Fruit fly (Drosophila melanogaster) whole organism, embryonic: Measurements from ENCODE around the gene CG5541.

Source experiments
- CG11093 ChIP-seq: fragments of 200-800 bp; sonication (Bioruptor generic); IDR thresholded peaks from 3 replicates; pipeline ENCODE4 v1.3.6; 2022; ENCODE audit warnings: missing biosample characterization, missing genetic modification characterization
- CG12155 ChIP-seq: fragments of 200-800 bp; sonication (Bioruptor generic); optimal IDR thresholded peaks from 3 replicates; lab custom pipeline; 2016; ENCODE audit warnings: missing biosample characterization, missing genetic modification characterization
- CG12659 ChIP-seq: fragments of 200-800 bp; sonication (Bioruptor generic); optimal IDR thresholded peaks from 3 replicates; lab custom pipeline; 2017; ENCODE audit warnings: mild to moderate bottlenecking, missing biosample characterization, missing genetic modification reagents, missing genetic modification characterization
- CG13775 ChIP-seq: fragments of 200-800 bp; sonication (Bioruptor generic); optimal IDR thresholded peaks from 3 replicates; lab custom pipeline; 2017; ENCODE audit warnings: missing biosample characterization, mild to moderate bottlenecking, missing genetic modification characterization
- CG14050 ChIP-seq: fragments of 200-800 bp; sonication (Bioruptor generic); IDR thresholded peaks from 3 replicates; pipeline ENCODE4 v1.3.6; 2022; ENCODE audit warnings: missing biosample characterization, missing genetic modification characterization
- CG15269 ChIP-seq: fragments of 200-800 bp; sonication (Bioruptor generic); optimal IDR thresholded peaks from 2 replicates; lab custom pipeline; 2018; ENCODE audit warnings: missing biosample characterization, mild to moderate bottlenecking, missing genetic modification characterization, moderate library complexity
- CG1647 ChIP-seq: fragments of 200-800 bp; sonication (Bioruptor generic); optimal IDR thresholded peaks from 3 replicates; lab custom pipeline; 2016; ENCODE audit warnings: missing biosample characterization, missing genetic modification characterization
- CG17328 ChIP-seq: fragments of 200-800 bp; sonication (Bioruptor generic); IDR thresholded peaks from 2 replicates; pipeline ENCODE4 v1.3.6; 2022; ENCODE audit warnings: missing biosample characterization, missing genetic modification characterization
- CG17359 ChIP-seq: fragments of 200-800 bp; sonication (Bioruptor generic); optimal IDR thresholded peaks from 3 replicates; lab custom pipeline; 2018; ENCODE audit warnings: missing biosample characterization, mild to moderate bottlenecking, missing genetic modification characterization, moderate library complexity
- CG17829 ChIP-seq: fragments of 200-800 bp; optimal IDR thresholded peaks from 2 replicates; lab custom pipeline; 2019; ENCODE audit warnings: missing biosample characterization, mild to moderate bottlenecking, missing genetic modification characterization, moderate library complexity
- CG18262 ChIP-seq: fragments of 200-800 bp; optimal IDR thresholded peaks from 3 replicates; lab custom pipeline; 2019; ENCODE audit warnings: missing biosample characterization, mild to moderate bottlenecking, missing genetic modification characterization, moderate library complexity
- CG2678 ChIP-seq: fragments of 200-800 bp; sonication (Bioruptor generic); optimal IDR thresholded peaks from 3 replicates; lab custom pipeline; 2019; ENCODE audit warnings: missing biosample characterization, mild to moderate bottlenecking, missing genetic modification characterization, moderate library complexity
- CG2875 ChIP-seq: fragments of 200-800 bp; sonication (Bioruptor generic); optimal IDR thresholded peaks from 2 replicates; lab custom pipeline; 2017; ENCODE audit warnings: missing biosample characterization, mild to moderate bottlenecking, missing genetic modification characterization, missing genetic modification reagents
- CG32532 ChIP-seq: fragments of 200-800 bp; sonication (Bioruptor generic); IDR thresholded peaks from 2 replicates; pipeline ENCODE4 v1.3.6; 2022; ENCODE audit warnings: missing biosample characterization, missing genetic modification characterization
- CG33557 ChIP-seq: fragments of 200-800 bp; sonication (Bioruptor generic); optimal IDR thresholded peaks from 2 replicates; lab custom pipeline; 2019; ENCODE audit warnings: missing biosample characterization, mild to moderate bottlenecking, missing genetic modification characterization, moderate library complexity
- CG5180 ChIP-seq: fragments of 200-800 bp; sonication (Bioruptor generic); optimal IDR thresholded peaks from 3 replicates; lab custom pipeline; 2017; ENCODE audit warnings: missing biosample characterization, missing genetic modification characterization, mild to moderate bottlenecking, moderate library complexity, missing genetic modification reagents
- CG6272 ChIP-seq: fragments of 200-800 bp; sonication (Bioruptor generic); IDR thresholded peaks from 2 replicates; pipeline ENCODE4 v1.3.6; 2022; ENCODE audit warnings: missing biosample characterization, missing genetic modification characterization
- CG6791 ChIP-seq: fragments of 200-800 bp; sonication (Bioruptor generic); IDR thresholded peaks from 3 replicates; pipeline ENCODE4 v1.3.6; 2022; ENCODE audit warnings: missing biosample characterization, missing genetic modification characterization; ENCODE audit not compliant: partially characterized antibody
- CG6813 ChIP-seq: fragments of 200-800 bp; sonication (Bioruptor generic); optimal IDR thresholded peaks from 2 replicates; lab custom pipeline; 2017; ENCODE audit warnings: missing biosample characterization, missing genetic modification characterization, mild to moderate bottlenecking, moderate library complexity, missing genetic modification reagents
- CG7357 ChIP-seq: fragments of 200-800 bp; sonication (Bioruptor generic); IDR thresholded peaks from 3 replicates; pipeline ENCODE4 v1.3.6; 2022; ENCODE audit warnings: missing biosample characterization, missing genetic modification characterization
- CG8388 ChIP-seq: fragments of 200-800 bp; sonication (Bioruptor generic); optimal IDR thresholded peaks from 2 replicates; lab custom pipeline; 2019; ENCODE audit warnings: missing biosample characterization, mild to moderate bottlenecking, missing genetic modification characterization, moderate library complexity
- CG9932 ChIP-seq: fragments of 200-800 bp; sonication (Bioruptor generic); IDR thresholded peaks from 2 replicates; pipeline ENCODE4 v1.3.6; 2022; ENCODE audit warnings: missing biosample characterization, missing genetic modification characterization
- CoRest ChIP-seq: fragments of 200-800 bp; sonication (Bioruptor generic); optimal IDR thresholded peaks from 3 replicates; lab custom pipeline; 2018; ENCODE audit warnings: missing biosample characterization, mild to moderate bottlenecking, missing genetic modification characterization, moderate library complexity
- Deaf1 ChIP-seq: fragments of 200-800 bp; optimal IDR thresholded peaks from 3 replicates; lab custom pipeline; 2019; ENCODE audit warnings: missing biosample characterization, mild to moderate bottlenecking, missing genetic modification characterization, moderate library complexity
- Dip3 ChIP-seq: fragments of 200-800 bp; sonication (Bioruptor generic); optimal IDR thresholded peaks from 3 replicates; lab custom pipeline; 2016; ENCODE audit warnings: missing biosample characterization, missing genetic modification characterization
- Fer3 ChIP-seq: fragments of 200-800 bp; sonication (Bioruptor generic); optimal IDR thresholded peaks from 2 replicates; lab custom pipeline; 2018; ENCODE audit warnings: missing biosample characterization, mild to moderate bottlenecking, missing genetic modification characterization, moderate library complexity
- HLHmδ ChIP-seq: fragments of 200-800 bp; sonication (Bioruptor generic); optimal IDR thresholded peaks from 2 replicates; lab custom pipeline; 2018; ENCODE audit warnings: missing biosample characterization, mild to moderate bottlenecking, missing genetic modification characterization, moderate library complexity
- Hsf ChIP-seq: fragments of 200-800 bp; sonication (Bioruptor generic); optimal IDR thresholded peaks from 3 replicates; lab custom pipeline; 2016; ENCODE audit warnings: missing biosample characterization, missing genetic modification characterization
- Max ChIP-seq: fragments of 200-800 bp; sonication (Bioruptor generic); optimal IDR thresholded peaks from 2 replicates; lab custom pipeline; 2016; ENCODE audit warnings: missing biosample characterization, mild to moderate bottlenecking, missing genetic modification characterization
- Med ChIP-seq: fragments of 200-800 bp; sonication (Bioruptor generic); peaks from one replicate; lab custom pipeline; 2016; ENCODE audit warnings: missing biosample characterization, missing genetic modification characterization, mild to moderate bottlenecking, inconsistent platforms, moderate library complexity
- NC2α ChIP-seq: fragments of 200-800 bp; sonication (Bioruptor generic); optimal IDR thresholded peaks from 2 replicates; lab custom pipeline; 2016; ENCODE audit warnings: missing biosample characterization, missing genetic modification characterization
- Nf-YC ChIP-seq: fragments of 200-800 bp; optimal IDR thresholded peaks from 3 replicates; lab custom pipeline; 2019; ENCODE audit warnings: missing biosample characterization, mild to moderate bottlenecking, missing genetic modification characterization, moderate library complexity
- br ChIP-seq: fragments of >200 bp; optimal IDR thresholded peaks from 2 replicates; lab custom pipeline; 2017
- ci ChIP-seq: fragments of 200-800 bp; sonication (Bioruptor generic); IDR thresholded peaks from 3 replicates; pipeline ENCODE4 v1.3.6; 2022; ENCODE audit warnings: missing biosample characterization, missing genetic modification characterization
- corto ChIP-seq: fragments of 200-800 bp; sonication (Bioruptor generic); optimal IDR thresholded peaks from 2 replicates; lab custom pipeline; 2016; ENCODE audit warnings: missing biosample characterization, mild to moderate bottlenecking, missing genetic modification characterization, moderate library complexity
- exex ChIP-seq: fragments of 200-800 bp; sonication (Bioruptor generic); optimal IDR thresholded peaks from 4 replicates; lab custom pipeline; 2018; ENCODE audit warnings: missing biosample characterization, mild to moderate bottlenecking, missing genetic modification characterization, moderate library complexity
- grau ChIP-seq: fragments of 200-800 bp; optimal IDR thresholded peaks from 3 replicates; lab custom pipeline; 2019; ENCODE audit warnings: missing biosample characterization, mild to moderate bottlenecking, missing genetic modification characterization, moderate library complexity
- hkb ChIP-seq, 2 experiments: fragments of 200-800 bp in 1 of 2; fragments of >200 bp in 1 of 2; sonication (Bioruptor generic) in 1 of 2; IDR thresholded peaks in 1 of 2; optimal IDR thresholded peaks in 1 of 2; 2 replicates each; pipeline versions ENCODE4 v1.3.6 to Lab custom; 2017 to 2022; ENCODE audit warnings: missing biosample characterization in 1 of 2, missing genetic modification characterization in 1 of 2
- lilli ChIP-seq: fragments of 200-800 bp; sonication (Bioruptor generic); optimal IDR thresholded peaks from 3 replicates; lab custom pipeline; 2016; ENCODE audit warnings: missing biosample characterization, missing genetic modification characterization
- org-1 ChIP-seq: fragments of 200-800 bp; sonication (Bioruptor generic); optimal IDR thresholded peaks from 2 replicates; lab custom pipeline; 2017; ENCODE audit warnings: missing biosample characterization, missing genetic modification characterization
- phol ChIP-seq: fragments of 200-800 bp; sonication (Bioruptor generic); optimal IDR thresholded peaks from 3 replicates; lab custom pipeline; 2018; ENCODE audit warnings: missing biosample characterization, mild to moderate bottlenecking, missing genetic modification characterization, moderate library complexity
- repo ChIP-seq: fragments of 200-800 bp; sonication (Bioruptor generic); optimal IDR thresholded peaks from 2 replicates; lab custom pipeline; 2016; ENCODE audit warnings: missing biosample characterization, missing genetic modification characterization
- sc ChIP-seq, 3 experiments: fragments of >200 bp in 2 of 3; fragments of 200-800 bp in 1 of 3; sonication (Bioruptor generic) in 1 of 3; optimal IDR thresholded peaks; 2 replicates in 2 of 3; 3 replicates in 1 of 3; lab custom pipeline; 2017; ENCODE audit warnings: mild to moderate bottlenecking in 1 of 3, missing biosample characterization in 1 of 3, missing genetic modification characterization in 1 of 3, missing genetic modification reagents in 1 of 3
- sqz ChIP-seq: fragments of 200-800 bp; sonication (Bioruptor generic); optimal IDR thresholded peaks from 3 replicates; lab custom pipeline; 2018; ENCODE audit warnings: missing biosample characterization, mild to moderate bottlenecking, missing genetic modification characterization
- tin ChIP-seq: fragments of 200-800 bp; sonication (Bioruptor generic); optimal IDR thresholded peaks from 3 replicates; lab custom pipeline; 2016; ENCODE audit warnings: missing biosample characterization, missing genetic modification characterization
- trh ChIP-seq: fragments of 200-800 bp; sonication (Bioruptor generic); optimal IDR thresholded peaks from 2 replicates; lab custom pipeline; 2016; ENCODE audit warnings: missing biosample characterization, missing genetic modification characterization
- unpg ChIP-seq: fragments of 200-800 bp; sonication (Bioruptor generic); optimal IDR thresholded peaks from 3 replicates; lab custom pipeline; 2018; ENCODE audit warnings: missing biosample characterization, mild to moderate bottlenecking, missing genetic modification characterization, moderate library complexity
- zf30C ChIP-seq: fragments of 200-800 bp; sonication (Bioruptor generic); optimal IDR thresholded peaks from 3 replicates; lab custom pipeline; 2018; ENCODE audit warnings: missing biosample characterization, mild to moderate bottlenecking, missing genetic modification characterization

The CG5541 gene

DNA sequence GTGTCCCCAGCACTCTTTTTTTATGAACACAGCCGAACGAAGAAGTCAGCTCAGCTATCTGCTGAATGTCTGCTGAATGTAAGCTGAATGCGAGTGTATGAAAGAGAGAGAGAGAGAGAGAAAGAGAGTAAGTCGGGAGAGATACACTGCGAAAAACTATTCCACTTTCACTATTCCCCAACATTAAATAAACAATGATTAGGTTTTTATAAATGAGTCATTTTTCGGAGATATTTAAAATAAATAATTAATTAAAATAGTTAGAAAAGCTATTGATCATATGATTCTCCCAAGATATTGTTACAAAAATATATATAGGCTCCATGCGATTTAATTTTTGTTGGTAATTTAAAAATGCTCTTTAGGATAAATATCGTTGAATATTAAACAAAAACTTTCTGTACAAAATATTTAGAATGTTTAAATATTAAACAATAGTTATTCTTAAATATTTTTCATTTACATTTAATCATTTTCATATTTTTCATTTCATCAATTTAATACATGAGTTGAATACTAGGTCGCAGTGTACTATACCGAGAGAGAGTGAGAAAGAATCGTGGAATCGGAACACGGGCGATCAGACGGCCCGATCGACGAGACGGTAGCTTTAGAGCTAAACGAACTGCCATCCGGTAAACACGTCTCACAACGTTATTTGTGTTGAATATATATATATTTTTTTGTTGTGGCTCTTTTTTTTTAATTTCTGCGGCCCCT lies 19.9 kb upstream of the CG5541 start, which contains the start of gene be (continued):
- TF ChIP-seq CG6813 = peak; percentile 37
- TF ChIP-seq trh (GFP tag; lab: Kevin White, UChicago) = no peak
- TF ChIP-seq Med (GFP tag; lab: Kevin White, UChicago) = peak; percentile 74
- TF ChIP-seq tin (GFP tag; lab: Kevin White, UChicago) = peak; percentile 31
- TF ChIP-seq grau (tag; lab: Kevin White, UChicago) = peak; percentile 86
- TF ChIP-seq CG1647 (GFP tag; lab: Kevin White, UChicago) = no peak
- TF ChIP-seq CG5180 (GFP tag; lab: Kevin White, UChicago) = peak; percentile 52
- TF ChIP-seq CG9932 = peak; percentile 69
- no peak for TF ChIP-seq br
- no peak for TF ChIP-seq CG6272 (GFP tag; lab: Robert Waterston, UW)
- no peak for TF ChIP-seq Max
- peak; percentile 23 for TF ChIP-seq Fer3
- TF ChIP-seq CG2678 (tag; lab: Kevin White, UChicago) = peak; percentile 91
- peak; percentile 19 for TF ChIP-seq org-1 (GFP tag; lab: Kevin White, UChicago)
- TF ChIP-seq CoRest (tag; lab: Kevin White, UChicago) = peak; percentile 92
- peak; percentile 71 for TF ChIP-seq CG32532 (GFP tag; lab: Robert Waterston, UW)
- TF ChIP-seq Nf-YC (tag; lab: Kevin White, UChicago) = peak; percentile 83
- no peak for TF ChIP-seq lilli (GFP tag; lab: Kevin White, UChicago)
- 0 out of 2 replicates have a peak, but pooled peaks have one; percentile 8 for TF ChIP-seq CG17328 (GFP tag; lab: Robert Waterston, UW)
- peak; percentile 27 for TF ChIP-seq CG17359 (tag; lab: Kevin White, UChicago)
- no peak for TF ChIP-seq CG2875 (GFP tag; lab: Kevin White, UChicago)
- no peak for TF ChIP-seq NC2α
- TF ChIP-seq Dip3 (GFP tag; lab: Kevin White, UChicago) = no peak
- TF ChIP-seq corto (GFP tag; lab: Kevin White, UChicago) = peak; percentile 35
- TF ChIP-seq CG15269 (tag; lab: Kevin White, UChicago) = peak; percentile 78
- TF ChIP-seq ci = peak; percentile 65
- TF ChIP-seq phol (tag; lab: Kevin White, UChicago) = peak; percentile 82
- TF ChIP-seq hkb (optimal IDR thresholded peaks at IDR 0.05; lab: Kevin White, UChicago) = no peak
- 0 out of 2 replicates have a peak, but pooled peaks have one; percentile 26 for TF ChIP-seq hkb (GFP tag; IDR thresholded peaks at IDR 0.05; lab: Robert Waterston, UW)
- peak; percentile 63 for TF ChIP-seq Deaf1 (tag; lab: Kevin White, UChicago)
- peak; percentile 92 for TF ChIP-seq zf30C (GFP tag; lab: Kevin White, UChicago)
- no peak for TF ChIP-seq Hsf (GFP tag; lab: Kevin White, UChicago)
- peak; percentile 85 for TF ChIP-seq CG33557 (GFP tag; lab: Kevin White, UChicago)
- peak; percentile 73 for TF ChIP-seq CG8388 (GFP tag; lab: Kevin White, UChicago)
- peak; percentile 41 for TF ChIP-seq unpg (GFP tag; lab: Kevin White, UChicago)
- TF ChIP-seq CG12659 = peak; percentile 78
- no peak for TF ChIP-seq CG6791 (GFP tag; lab: Robert Waterston, UW)
- peak; percentile 22 for TF ChIP-seq sqz (GFP tag; lab: Kevin White, UChicago)
- TF ChIP-seq sc (optimal IDR thresholded peaks at IDR 0.05; lab: Kevin White, UChicago) = no peak
- TF ChIP-seq sc (GFP tag; optimal IDR thresholded peaks at IDR 0.05; lab: Kevin White, UChicago) = peak; percentile 10
- TF ChIP-seq CG7357 (GFP tag; lab: Robert Waterston, UW) = peak; percentile 23; the same call in 1 of the 3 replicates
- TF ChIP-seq CG18262 (tag; lab: Kevin White, UChicago) = peak; percentile 96
- peak; percentile 89 for TF ChIP-seq CG17829 (tag; lab: Kevin White, UChicago)
- TF ChIP-seq CG13775 (GFP tag; lab: Kevin White, UChicago) = peak; percentile 64
- TF ChIP-seq CG11093 (GFP tag; lab: Robert Waterston, UW) = 0 out of 3 replicates have a peak, but pooled peaks have one; percentile 24
- TF ChIP-seq CG12155 = peak; percentile 13
- TF ChIP-seq CG14050 (GFP tag; lab: Robert Waterston, UW) = peak; percentile 18; the same call in 1 of the 3 replicates
- peak; percentile 42 for TF ChIP-seq HLHmδ (GFP tag; lab: Kevin White, UChicago)
- no peak for TF ChIP-seq repo (GFP tag; lab: Kevin White, UChicago)
- no peak for TF ChIP-seq exex
